Fruit fly (Drosophila melanogaster) whole organism, prepupa: Measurements from ENCODE around the gene Fign.

Experiments used
- CG15336 ChIP-seq: fragments of 200-800 bp; sonication (Bioruptor generic); IDR thresholded peaks from 2 replicates; pipeline ENCODE4 v1.3.6; 2022; ENCODE audit warnings: missing biosample characterization, missing genetic modification characterization
- CG16779 ChIP-seq: fragments of 200-800 bp; sonication (Bioruptor generic); optimal IDR thresholded peaks from 3 replicates; lab custom pipeline; 2017; ENCODE audit warnings: missing biosample characterization, mild to moderate bottlenecking, missing genetic modification characterization
- CG6808 ChIP-seq: fragments of 200-800 bp; sonication (Bioruptor generic); optimal IDR thresholded peaks from 3 replicates; lab custom pipeline; 2017; ENCODE audit warnings: missing biosample characterization, missing genetic modification characterization, mild to moderate bottlenecking, moderate library complexity, missing genetic modification reagents
- Eip75B ChIP-seq: fragments of 200-800 bp; sonication (Bioruptor generic); optimal IDR thresholded peaks from 3 replicates; lab custom pipeline; 2016; ENCODE audit warnings: missing biosample characterization, missing genetic modification characterization
- Sox102F ChIP-seq: fragments of 200-800 bp; sonication (Bioruptor generic); optimal IDR thresholded peaks from 2 replicates; lab custom pipeline; 2016; ENCODE audit warnings: missing biosample characterization, mild to moderate bottlenecking, missing genetic modification characterization
- Sox15 ChIP-seq: fragments of 200-800 bp; sonication (Bioruptor generic); optimal IDR thresholded peaks from 3 replicates; lab custom pipeline; 2016; ENCODE audit warnings: missing biosample characterization, missing genetic modification characterization
- cyc ChIP-seq: fragments of 200-800 bp; sonication (Bioruptor generic); optimal IDR thresholded peaks from 3 replicates; lab custom pipeline; 2016; ENCODE audit warnings: missing biosample characterization, missing genetic modification characterization
- dsx ChIP-seq: fragments of 200-800 bp; optimal IDR thresholded peaks from 3 replicates; lab custom pipeline; 2019; ENCODE audit warnings: missing biosample characterization, mild to moderate bottlenecking, missing genetic modification characterization, moderate library complexity; ENCODE audit not compliant: poor library complexity, severe bottlenecking

DNA sequence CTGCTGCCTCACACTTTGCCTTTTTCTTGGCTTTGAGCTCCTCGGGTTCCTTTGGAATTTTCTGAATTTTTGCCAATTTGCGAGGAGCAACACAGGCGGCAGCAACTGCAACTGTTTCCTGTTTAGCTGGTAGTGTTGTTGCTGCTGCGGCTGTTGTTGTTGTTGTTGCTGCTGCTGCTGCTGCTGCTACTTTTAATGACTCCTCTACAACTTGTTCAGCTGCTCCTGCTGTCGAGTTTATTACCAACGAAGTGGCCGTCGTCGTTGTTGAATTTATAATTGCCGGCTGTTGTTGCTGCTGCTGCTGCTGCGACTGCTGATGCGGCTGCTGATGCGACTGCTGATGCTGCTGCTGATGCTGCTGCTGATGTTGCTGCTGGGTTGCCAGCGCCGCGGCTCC is 33.3 kb upstream of the Fign start:
- TF ChIP-seq Sox102F (GFP tag; lab: Kevin White, UChicago) (no peak), cyc (GFP tag; lab: Kevin White, UChicago) (no peak), Eip75B (GFP tag; lab: Kevin White, UChicago) (no peak), dsx (GFP tag; lab: Kevin White, UChicago) (peak; percentile 80), CG15336 (GFP tag; lab: Robert Waterston, UW) (no peak), CG16779 (tag; lab: Kevin White, UChicago) (no peak), Sox15 (GFP tag; lab: Kevin White, UChicago) (no peak), CG6808 (no peak)
